Fruit fly (Drosophila melanogaster) whole organism, adult: Measurements from ENCODE around the gene CG1965.

Source experiments
- CG11617 ChIP-seq: fragments of 200-800 bp; sonication (Bioruptor generic); optimal IDR thresholded peaks from 2 replicates; lab custom pipeline; 2017; ENCODE audit warnings: mild to moderate bottlenecking, missing biosample characterization, missing genetic modification reagents, missing genetic modification characterization
- CG12768 ChIP-seq: fragments of 200-800 bp; sonication (Bioruptor generic); optimal IDR thresholded peaks from 2 replicates; lab custom pipeline; 2017; ENCODE audit warnings: missing biosample characterization, missing genetic modification characterization, mild to moderate bottlenecking, moderate library complexity, missing genetic modification reagents
- CG14711 ChIP-seq: fragments of 200-800 bp; sonication (Bioruptor generic); optimal IDR thresholded peaks from 2 replicates; lab custom pipeline; 2018; ENCODE audit warnings: missing biosample characterization, mild to moderate bottlenecking, missing genetic modification characterization, moderate library complexity
- CG1620 ChIP-seq: fragments of 200-800 bp; sonication (Bioruptor generic); optimal IDR thresholded peaks from 2 replicates; lab custom pipeline; 2016; ENCODE audit warnings: missing biosample characterization, missing genetic modification characterization
- CG33017 ChIP-seq: fragments of 200-800 bp; sonication (Bioruptor generic); optimal IDR thresholded peaks from 2 replicates; lab custom pipeline; 2018; ENCODE audit warnings: missing biosample characterization, mild to moderate bottlenecking, missing genetic modification characterization, moderate library complexity
- CG5204 ChIP-seq: fragments of 200-800 bp; sonication (Bioruptor generic); optimal IDR thresholded peaks from 2 replicates; lab custom pipeline; 2016; ENCODE audit warnings: missing biosample characterization, missing genetic modification characterization
- CG7045 ChIP-seq: fragments of 200-800 bp; sonication (Bioruptor generic); optimal IDR thresholded peaks from 2 replicates; lab custom pipeline; 2017; ENCODE audit warnings: missing biosample characterization, mild to moderate bottlenecking, missing genetic modification characterization
- CG7101 ChIP-seq: fragments of 200-800 bp; sonication (Bioruptor generic); optimal IDR thresholded peaks from 2 replicates; lab custom pipeline; 2018; ENCODE audit warnings: missing biosample characterization, mild to moderate bottlenecking, missing genetic modification characterization, moderate library complexity
- Clk ChIP-seq: fragments of 200-800 bp; sonication (Bioruptor generic); optimal IDR thresholded peaks from 2 replicates; lab custom pipeline; 2017; ENCODE audit warnings: missing biosample characterization, missing genetic modification characterization
- Crg-1 ChIP-seq: fragments of 200-800 bp; sonication (Bioruptor generic); optimal IDR thresholded peaks from 2 replicates; lab custom pipeline; 2016; ENCODE audit warnings: missing biosample characterization, missing genetic modification characterization
- Hr96 ChIP-seq: fragments of 200-800 bp; sonication (Bioruptor generic); optimal IDR thresholded peaks from 2 replicates; lab custom pipeline; 2016; ENCODE audit warnings: missing biosample characterization, missing genetic modification characterization
- Mnt ChIP-seq: fragments of 200-800 bp; sonication (Bioruptor generic); optimal IDR thresholded peaks from 2 replicates; lab custom pipeline; 2016; ENCODE audit warnings: missing biosample characterization, mild to moderate bottlenecking, missing genetic modification characterization
- bab1 ChIP-seq: fragments of 200-800 bp; sonication (Bioruptor generic); optimal IDR thresholded peaks from 3 replicates; lab custom pipeline; 2019; ENCODE audit warnings: missing biosample characterization, mild to moderate bottlenecking, missing genetic modification characterization, moderate library complexity
- cic ChIP-seq: fragments of 200-800 bp; sonication (Bioruptor generic); optimal IDR thresholded peaks from 2 replicates; lab custom pipeline; 2017; ENCODE audit warnings: missing biosample characterization, mild to moderate bottlenecking, missing genetic modification characterization, moderate library complexity
- cnc ChIP-seq, 2 experiments: fragments of >200 bp; optimal IDR thresholded peaks; 2 replicates each; lab custom pipeline; 2017
- kay ChIP-seq: fragments of 200-800 bp; sonication (Bioruptor generic); peaks from one replicate; lab custom pipeline; 2016; ENCODE audit warnings: missing biosample characterization, missing genetic modification characterization, borderline replicate concordance
- ovo ChIP-seq: fragments of 200-800 bp; sonication (Bioruptor generic); optimal IDR thresholded peaks from 2 replicates; lab custom pipeline; 2016; ENCODE audit warnings: missing biosample characterization, missing genetic modification characterization
- pad ChIP-seq: fragments of 200-800 bp; sonication (Bioruptor generic); optimal IDR thresholded peaks from 3 replicates; lab custom pipeline; 2017; ENCODE audit warnings: missing biosample characterization, missing genetic modification characterization, mild to moderate bottlenecking, moderate library complexity, missing genetic modification reagents
- tj ChIP-seq: fragments of 200-800 bp; sonication (Bioruptor generic); optimal IDR thresholded peaks from 3 replicates; lab custom pipeline; 2017; ENCODE audit warnings: missing biosample characterization, mild to moderate bottlenecking, missing genetic modification characterization, moderate library complexity
- toe ChIP-seq: fragments of 200-800 bp; sonication (Bioruptor generic); optimal IDR thresholded peaks from 2 replicates; lab custom pipeline; 2016; ENCODE audit warnings: missing biosample characterization, missing genetic modification characterization

The CG1965 gene

dm6 chr3R:7102853-7103833, 35.9 kb downstream of the CG1965 start:
- no peak for TF ChIP-seq CG5204 (GFP tag; lab: Kevin White, UChicago)
- TF ChIP-seq tj, result peak; percentile 29

DNA sequence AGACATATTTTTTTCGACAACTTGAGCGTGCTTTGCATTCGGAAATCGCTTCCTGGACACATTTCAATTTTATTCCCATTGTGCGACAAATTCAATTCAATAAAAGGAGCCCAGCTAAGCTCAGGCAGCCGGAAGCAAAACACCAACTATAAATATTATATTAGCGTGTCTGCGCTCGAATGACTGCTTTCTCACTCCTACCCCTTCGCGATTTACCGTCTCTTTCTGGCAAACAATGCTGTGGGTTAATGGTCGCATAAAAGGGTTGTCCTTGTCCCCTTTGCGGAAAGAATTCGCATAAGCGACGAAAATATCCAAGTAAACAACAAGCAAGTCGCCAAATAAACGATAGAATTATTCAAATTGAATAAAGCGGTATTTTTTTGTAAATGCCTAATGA, 37.1 kb downstream of the CG1965 start:
- TF ChIP-seq pad (no peak), CG14711 (tag; lab: Kevin White, UChicago) (no peak), toe (GFP tag; lab: Kevin White, UChicago) (no peak), Mnt (no peak), CG7101 (no peak), cic (no peak), bab1 (GFP tag; lab: Kevin White, UChicago) (no peak)

DNA sequence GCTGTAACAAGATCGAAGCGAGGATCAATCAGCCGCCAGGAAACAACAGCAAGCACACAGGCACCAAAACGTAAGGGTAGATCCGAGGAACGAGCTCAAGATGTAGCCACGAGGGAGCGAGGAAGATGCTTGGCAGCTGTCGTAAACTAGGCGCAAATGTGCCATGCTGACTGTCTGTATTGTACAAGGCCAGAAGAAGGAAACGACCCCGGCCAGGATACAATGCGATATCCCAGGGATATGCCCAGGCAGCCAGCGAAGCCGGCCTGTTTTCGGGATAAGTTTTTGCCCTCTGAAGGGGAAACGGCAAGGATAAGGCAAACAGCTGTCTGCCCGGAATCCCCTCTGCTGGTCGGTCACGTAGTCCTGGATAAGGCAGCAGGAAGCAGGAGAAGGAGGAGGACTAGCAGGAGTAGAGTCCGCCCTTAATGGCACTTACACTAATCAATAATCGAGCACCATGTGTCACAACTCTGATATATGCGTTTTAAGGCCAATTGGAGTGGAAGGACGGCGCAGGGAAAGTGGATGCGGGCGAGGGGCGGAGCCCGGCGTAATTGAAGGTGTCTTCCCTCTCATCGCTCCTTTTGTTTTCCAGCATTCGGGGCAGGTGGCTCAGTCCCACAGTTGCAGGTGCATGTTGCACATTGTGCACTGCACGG, 38.4 kb downstream of the CG1965 start:
- TF ChIP-seq toe (GFP tag; lab: Kevin White, UChicago), result no peak
- no peak for TF ChIP-seq ovo
- no peak for TF ChIP-seq bab1 (GFP tag; lab: Kevin White, UChicago)
- TF ChIP-seq CG7101, result no peak
- no peak for TF ChIP-seq kay (GFP tag; lab: Kevin White, UChicago)
- no peak for TF ChIP-seq Mnt

DNA sequence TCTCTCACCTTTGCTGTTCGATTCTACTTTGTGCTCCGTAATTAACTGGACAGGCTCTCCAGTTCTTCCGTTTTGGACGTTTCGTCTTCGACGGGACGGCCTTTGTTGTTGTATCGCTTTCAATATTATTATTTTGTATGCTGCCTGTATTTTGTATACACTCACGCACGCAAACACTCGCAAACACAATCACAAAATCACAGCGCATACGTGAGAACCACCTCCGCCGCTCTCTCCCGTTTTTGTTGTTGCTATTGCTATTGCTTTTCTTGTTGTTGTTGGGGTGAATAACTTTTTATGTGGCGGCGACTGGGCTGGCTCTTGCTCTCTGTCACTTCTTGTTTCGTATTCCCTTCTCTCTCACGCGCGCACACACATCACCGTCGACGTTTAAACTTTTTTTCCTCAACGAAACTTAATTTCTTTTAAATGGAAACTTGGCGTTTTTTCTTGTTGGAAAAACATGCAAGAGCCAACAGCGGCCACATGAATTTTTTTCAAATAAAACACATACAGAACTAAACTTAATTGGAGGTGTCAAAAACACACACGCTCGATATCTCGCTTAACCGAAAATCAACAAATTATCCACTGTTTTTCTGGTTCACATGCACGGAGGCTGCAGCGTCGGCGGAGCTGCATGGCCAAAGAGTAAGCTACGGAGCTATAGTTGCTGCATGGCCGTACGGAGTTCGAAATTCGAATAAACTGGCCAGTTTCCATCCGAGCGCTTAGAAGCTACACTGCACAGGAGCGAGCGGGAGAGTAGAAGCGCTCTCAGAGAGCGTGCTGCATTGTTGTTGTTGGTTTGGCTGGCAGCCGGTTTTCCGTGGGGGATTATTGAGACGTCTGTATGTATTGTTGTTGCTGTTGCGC, 40.8 kb downstream of the CG1965 start:
- TF ChIP-seq kay (GFP tag; lab: Kevin White, UChicago), result peak; percentile 38
- no peak for TF ChIP-seq bab1 (GFP tag; lab: Kevin White, UChicago)
- peak; percentile 3 for TF ChIP-seq pad

- peak; percentile 91 for TF ChIP-seq CG7101
- peak; percentile 77 for TF ChIP-seq pad
- TF ChIP-seq kay (GFP tag; lab: Kevin White, UChicago), result no peak
- peak; percentile 84 for TF ChIP-seq CG7045 (GFP tag; lab: Kevin White, UChicago)
- peak; percentile 84 for TF ChIP-seq tj
- TF ChIP-seq CG11617 (GFP tag; lab: Kevin White, UChicago), result peak; percentile 74
- TF ChIP-seq CG1620 (GFP tag; lab: Kevin White, UChicago), result peak; percentile 63
- peak; percentile 88 for TF ChIP-seq CG33017
- no peak for TF ChIP-seq cnc (optimal IDR thresholded peaks at IDR 0.05; lab: Kevin White, UChicago)
- TF ChIP-seq toe (GFP tag; lab: Kevin White, UChicago), result peak; percentile 51
- peak; percentile 91 for TF ChIP-seq bab1 (GFP tag; lab: Kevin White, UChicago)
- no peak for TF ChIP-seq cic
- peak; percentile 73 for TF ChIP-seq Hr96 (GFP tag; lab: Kevin White, UChicago)
- TF ChIP-seq ovo, result peak; percentile 70
- TF ChIP-seq Mnt, result peak; percentile 2
- peak; percentile 44 for TF ChIP-seq Crg-1 (GFP tag; lab: Kevin White, UChicago)
- TF ChIP-seq CG12768, result peak; percentile 47
- TF ChIP-seq Clk (GFP tag; lab: Kevin White, UChicago), result peak; percentile 57
- TF ChIP-seq CG5204 (GFP tag; lab: Kevin White, UChicago), result peak; percentile 73
- TF ChIP-seq CG14711 (tag; lab: Kevin White, UChicago), result peak; percentile 91
Observed at dm6 chr3R:7108589-7109312, 41.5 kb downstream of the CG1965 start.

DNA sequence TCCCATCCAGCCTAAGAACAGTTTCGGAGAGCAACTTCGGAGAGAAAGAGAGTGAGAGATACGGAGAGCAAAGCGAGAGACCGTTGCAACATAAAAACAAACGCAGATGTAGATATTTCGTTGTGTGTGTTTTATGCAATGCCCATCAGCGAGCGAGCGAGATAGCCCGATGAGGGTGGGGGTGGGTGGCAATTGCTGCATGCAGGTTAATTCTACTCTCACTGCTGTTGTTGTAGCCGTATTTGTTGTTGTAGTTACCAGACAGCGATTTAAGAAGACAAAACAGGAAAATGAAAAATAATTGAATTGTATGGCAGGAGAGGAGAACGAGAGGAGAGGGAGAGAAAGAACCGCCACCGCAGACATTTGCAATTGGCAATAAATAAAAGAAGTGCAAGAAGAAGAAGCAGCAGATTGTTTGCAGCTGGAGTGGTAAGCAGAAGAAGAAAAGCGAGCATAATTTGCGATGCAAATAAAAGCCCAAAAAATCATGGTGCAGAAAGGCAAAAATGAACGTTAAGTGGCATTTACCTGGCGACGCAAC, 42.6 kb downstream of the CG1965 start:
- TF ChIP-seq CG7101, result no peak
- TF ChIP-seq cic, result no peak
- TF ChIP-seq tj, result no peak
- no peak for TF ChIP-seq kay (GFP tag; lab: Kevin White, UChicago)
- no peak for TF ChIP-seq Crg-1 (GFP tag; lab: Kevin White, UChicago)
- TF ChIP-seq toe (GFP tag; lab: Kevin White, UChicago), result no peak
- TF ChIP-seq Clk (GFP tag; lab: Kevin White, UChicago), result no peak
- no peak for TF ChIP-seq Hr96 (GFP tag; lab: Kevin White, UChicago)
- TF ChIP-seq CG1620 (GFP tag; lab: Kevin White, UChicago), result no peak
- TF ChIP-seq CG11617 (GFP tag; lab: Kevin White, UChicago), result no peak
- no peak for TF ChIP-seq bab1 (GFP tag; lab: Kevin White, UChicago)
- no peak for TF ChIP-seq Mnt
- no peak for TF ChIP-seq CG5204 (GFP tag; lab: Kevin White, UChicago)
- TF ChIP-seq CG14711 (tag; lab: Kevin White, UChicago), result no peak
